Worm (Caenorhabditis elegans) whole organism, L3 larva: ENCODE measurements around the gene C54E10.11.

ENCODE experiments used
- R02D3.7 ChIP-seq: fragments of 150-350 bp; optimal IDR thresholded peaks from 2 replicates; lab custom pipeline; 2014; ENCODE audit warnings: missing biosample characterization, missing genetic modification characterization
- aly-2 ChIP-seq: fragments of 150-350 bp; optimal IDR thresholded peaks from 2 replicates; lab custom pipeline; 2014; ENCODE audit warnings: missing biosample characterization, missing genetic modification characterization
- ama-1 ChIP-seq: fragments of 150-350 bp; optimal IDR thresholded peaks from 2 replicates; lab custom pipeline; 2018
- ceh-16 ChIP-seq: sonication (generic microtip); optimal IDR thresholded peaks from 2 replicates; lab custom pipeline; 2017; ENCODE audit warnings: missing biosample characterization, missing genetic modification characterization
- ceh-28 ChIP-seq: fragments of 150-350 bp; optimal IDR thresholded peaks from 2 replicates; lab custom pipeline; 2014; ENCODE audit warnings: missing biosample characterization, missing genetic modification reagents, missing genetic modification characterization
- ceh-82 ChIP-seq: fragments of 150-350 bp; optimal IDR thresholded peaks from 2 replicates; lab custom pipeline; 2014; ENCODE audit warnings: missing biosample characterization, missing genetic modification characterization
- ceh-9 ChIP-seq: sonication (generic microtip); optimal IDR thresholded peaks from 2 replicates; lab custom pipeline; 2018; ENCODE audit warnings: missing biosample characterization, missing genetic modification characterization
- daf-12 ChIP-seq: fragments of 150-350 bp; optimal IDR thresholded peaks from 2 replicates; lab custom pipeline; 2014; ENCODE audit warnings: missing biosample characterization, missing genetic modification reagents, missing genetic modification characterization
- egl-27 ChIP-seq: sonication (generic microtip); optimal IDR thresholded peaks from 4 replicates; lab custom pipeline; 2017; ENCODE audit warnings: missing biosample characterization, missing genetic modification reagents, missing genetic modification characterization
- egl-5 ChIP-seq: fragments of 150-350 bp; optimal IDR thresholded peaks from 2 replicates; lab custom pipeline; 2017; ENCODE audit warnings: missing biosample characterization, missing genetic modification reagents, missing genetic modification characterization, inconsistent platforms
- elt-1 ChIP-seq: fragments of 150-350 bp; optimal IDR thresholded peaks from 2 replicates; lab custom pipeline; 2014; ENCODE audit warnings: missing biosample characterization, missing genetic modification characterization
- elt-2 ChIP-seq: sonication (generic microtip); optimal IDR thresholded peaks from 2 replicates; lab custom pipeline; 2016; ENCODE audit warnings: missing genetic modification reagents, mild to moderate bottlenecking, missing genetic modification characterization, missing compliant biosample characterization
- fkh-10 ChIP-seq: sonication (generic microtip); optimal IDR thresholded peaks from 2 replicates; lab custom pipeline; 2017; ENCODE audit warnings: missing biosample characterization, missing genetic modification reagents, missing genetic modification characterization
- fkh-2 ChIP-seq: fragments of 150-350 bp; optimal IDR thresholded peaks from 2 replicates; lab custom pipeline; 2014; ENCODE audit warnings: missing biosample characterization, missing genetic modification reagents, missing genetic modification characterization
- hmg-11 ChIP-seq: sonication (generic microtip); optimal IDR thresholded peaks from 2 replicates; lab custom pipeline; 2016; ENCODE audit warnings: missing genetic modification characterization, missing compliant biosample characterization
- jun-1 ChIP-seq: fragments of 150-350 bp; optimal IDR thresholded peaks from 2 replicates; lab custom pipeline; 2014; ENCODE audit warnings: missing biosample characterization, missing genetic modification reagents, missing genetic modification characterization
- lin-15B ChIP-seq: fragments of 150-350 bp; optimal IDR thresholded peaks from 2 replicates; lab custom pipeline; 2014; ENCODE audit warnings: missing biosample characterization, missing genetic modification characterization
- lin-39 ChIP-seq: fragments of 150-350 bp; optimal IDR thresholded peaks from 2 replicates; lab custom pipeline; 2018; ENCODE audit warnings: missing biosample characterization, missing genetic modification reagents, missing genetic modification characterization
- mml-1 ChIP-seq: fragments of 150-350 bp; sonication (generic microtip); optimal IDR thresholded peaks from 3 replicates; lab custom pipeline; 2014; ENCODE audit warnings: missing biosample characterization, missing genetic modification characterization
- nfya-1 ChIP-seq: sonication (generic microtip); optimal IDR thresholded peaks from 2 replicates; lab custom pipeline; 2017; ENCODE audit warnings: missing genetic modification characterization, mild to moderate bottlenecking, missing compliant biosample characterization, antibody characterized with exemption, moderate library complexity; ENCODE audit not compliant: insufficient read depth
- nhr-11 ChIP-seq: fragments of 150-350 bp; optimal IDR thresholded peaks from 2 replicates; lab custom pipeline; 2014; ENCODE audit warnings: missing biosample characterization, missing genetic modification characterization
- nhr-23 ChIP-seq: fragments of 150-350 bp; optimal IDR thresholded peaks from 2 replicates; lab custom pipeline; 2014; ENCODE audit warnings: missing biosample characterization, missing genetic modification reagents, missing genetic modification characterization
- nhr-237 ChIP-seq: fragments of 150-350 bp; optimal IDR thresholded peaks from 2 replicates; lab custom pipeline; 2014; ENCODE audit warnings: missing biosample characterization, missing genetic modification characterization
- nhr-25 ChIP-seq: sonication (generic microtip); optimal IDR thresholded peaks from 2 replicates; lab custom pipeline; 2017; ENCODE audit warnings: missing biosample characterization, missing genetic modification characterization
- nhr-28 ChIP-seq: fragments of 150-350 bp; optimal IDR thresholded peaks from 2 replicates; lab custom pipeline; 2014; ENCODE audit warnings: missing biosample characterization, missing genetic modification characterization
- nhr-76 ChIP-seq: fragments of 150-350 bp; sonication (generic microtip); optimal IDR thresholded peaks from 5 replicates; lab custom pipeline; 2014; ENCODE audit warnings: missing biosample characterization, missing genetic modification characterization
- nhr-77 ChIP-seq: fragments of 150-350 bp; optimal IDR thresholded peaks from 2 replicates; lab custom pipeline; 2014; ENCODE audit warnings: missing biosample characterization, missing genetic modification characterization
- pha-4 ChIP-seq: fragments of 150-350 bp; optimal IDR thresholded peaks from 2 replicates; lab custom pipeline; 2014; ENCODE audit warnings: missing biosample characterization, missing genetic modification reagents, missing genetic modification characterization
- pqm-1 ChIP-seq: fragments of 150-350 bp; optimal IDR thresholded peaks from 2 replicates; lab custom pipeline; 2017; ENCODE audit warnings: missing biosample characterization, missing genetic modification characterization, inconsistent platforms
- skn-1 ChIP-seq: fragments of 150-350 bp; optimal IDR thresholded peaks from 2 replicates; lab custom pipeline; 2014; ENCODE audit warnings: missing biosample characterization, missing genetic modification characterization
- tbx-2 ChIP-seq: sonication (generic microtip); optimal IDR thresholded peaks from 2 replicates; lab custom pipeline; 2016; ENCODE audit warnings: mild to moderate bottlenecking, missing genetic modification characterization, missing compliant biosample characterization
- unc-39 ChIP-seq: sonication (generic microtip); optimal IDR thresholded peaks from 4 replicates; lab custom pipeline; 2017; ENCODE audit warnings: missing biosample characterization, missing genetic modification characterization
- unc-62 ChIP-seq: fragments of 150-350 bp; sonication (generic microtip); optimal IDR thresholded peaks from 4 replicates; lab custom pipeline; 2014; ENCODE audit warnings: missing biosample characterization, missing genetic modification reagents, missing genetic modification characterization
- ztf-11 ChIP-seq: fragments of 150-350 bp; optimal IDR thresholded peaks from 2 replicates; lab custom pipeline; 2014; ENCODE audit warnings: missing biosample characterization, missing genetic modification characterization

C54E10.11 gene

DNA sequence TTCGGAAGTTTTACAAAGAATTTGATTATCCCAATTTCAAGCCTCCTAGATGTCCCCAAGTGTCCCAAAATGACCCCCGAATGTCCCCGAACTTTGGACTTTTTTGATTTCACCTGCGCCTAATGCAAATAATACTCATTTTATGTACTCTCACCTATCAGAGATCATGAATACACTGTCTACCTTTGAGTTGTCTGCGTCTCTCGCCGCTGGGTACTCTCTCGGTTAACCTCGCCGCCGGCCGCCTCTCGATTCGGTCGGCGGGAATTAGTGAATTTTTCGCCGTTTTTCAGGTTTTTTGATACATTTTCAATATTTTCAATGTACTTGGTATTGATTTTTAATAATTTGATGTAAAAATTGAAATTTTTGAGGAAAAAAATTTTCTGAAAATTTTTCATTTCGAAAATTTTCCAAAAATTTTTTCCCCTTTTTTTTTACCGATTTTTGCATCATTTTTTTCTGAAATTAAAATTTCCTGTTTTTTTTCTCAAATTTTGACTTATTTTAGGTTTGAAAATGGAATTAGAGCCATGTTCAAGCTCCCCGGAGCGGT is 36.9 kb upstream of the C54E10.11 start, which contains the start of gene nhr-65:
TSS of gene nhr-65 (plus strand) at position 506 of the 556 bp plus-strand sequence.
- TF ChIP-seq R02D3.7 (tag; lab: Kevin White, UChicago) (no peak), hmg-11 (peak; percentile 25), pqm-1 (tag; lab: Kevin White, UChicago) (peak; percentile 54), pha-4 (tag; lab: Kevin White, UChicago) (peak; percentile 62), nhr-25 (no peak), egl-5 (tag; lab: Kevin White, UChicago) (no peak), elt-2 (tag; lab: Kevin White, UChicago) (peak; percentile 61), fkh-2 (tag; lab: Kevin White, UChicago) (no peak), nfya-1 (tag; lab: Kevin White, UChicago) (peak; percentile 21)

DNA sequence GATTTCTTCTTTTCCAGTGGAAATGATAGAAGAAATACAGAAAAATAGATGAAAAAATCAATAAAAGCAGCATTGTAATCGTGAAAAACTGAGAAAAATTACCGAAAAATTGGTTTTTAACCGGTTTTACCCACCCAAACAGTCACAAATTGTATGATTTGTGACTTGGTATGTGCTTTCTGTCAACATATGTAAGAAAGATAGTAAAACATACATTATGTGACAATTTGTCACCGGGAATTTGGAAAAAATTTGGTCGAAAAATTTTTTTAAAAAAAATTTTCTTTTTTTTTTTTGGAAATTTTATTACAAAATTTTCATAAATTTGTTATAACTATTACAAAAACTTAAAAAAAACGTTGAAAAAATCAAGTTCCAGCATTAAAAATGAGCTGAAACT is 35.1 kb upstream of the C54E10.11 start, which contains the start of gene cyp-33D3:
TSS of gene cyp-33D3 (minus strand) at position 101 of the 400 bp plus-strand sequence.
- no peak for TF ChIP-seq pha-4 (tag; lab: Kevin White, UChicago)
- no peak for TF ChIP-seq nhr-11 (tag; lab: Kevin White, UChicago)
- TF ChIP-seq jun-1, result no peak
- no peak for TF ChIP-seq unc-39
- TF ChIP-seq nhr-77 (tag; lab: Kevin White, UChicago), result no peak
- no peak for TF ChIP-seq ceh-28 (tag; lab: Kevin White, UChicago)
- no peak for TF ChIP-seq ceh-82 (tag; lab: Kevin White, UChicago)
- no peak for TF ChIP-seq nhr-25
- no peak for TF ChIP-seq egl-5 (tag; lab: Kevin White, UChicago)
- TF ChIP-seq fkh-10, result no peak
- no peak for TF ChIP-seq nhr-28 (tag; lab: Kevin White, UChicago)
- TF ChIP-seq elt-1, result no peak
- TF ChIP-seq ceh-9, result no peak
- no peak for TF ChIP-seq unc-62 (GFP tag; lab: Kevin White, UChicago)
- no peak for TF ChIP-seq elt-2 (tag; lab: Kevin White, UChicago)

DNA sequence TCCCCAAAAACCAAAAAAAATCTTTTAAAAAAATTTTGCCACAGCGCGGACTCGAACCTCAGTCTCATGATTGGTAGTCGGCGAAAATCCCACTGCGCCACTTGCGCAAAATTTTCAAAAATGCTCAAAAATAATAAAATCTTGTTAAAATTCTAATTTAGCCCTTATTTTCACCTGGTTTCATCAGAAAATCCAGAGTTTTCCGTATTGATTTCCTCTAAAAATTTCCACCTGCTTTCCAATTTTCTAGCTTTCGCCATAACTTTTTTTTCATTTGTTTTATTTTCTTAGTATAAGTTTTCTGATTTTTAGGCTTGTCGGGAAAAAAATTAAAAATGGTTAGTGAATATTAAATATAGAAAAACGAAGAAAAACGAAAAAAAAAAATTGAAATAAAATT is 25.4 kb upstream of the C54E10.11 start:
- TF ChIP-seq ceh-82 (tag; lab: Kevin White, UChicago) (no peak), aly-2 (tag; lab: Kevin White, UChicago) (no peak)

DNA sequence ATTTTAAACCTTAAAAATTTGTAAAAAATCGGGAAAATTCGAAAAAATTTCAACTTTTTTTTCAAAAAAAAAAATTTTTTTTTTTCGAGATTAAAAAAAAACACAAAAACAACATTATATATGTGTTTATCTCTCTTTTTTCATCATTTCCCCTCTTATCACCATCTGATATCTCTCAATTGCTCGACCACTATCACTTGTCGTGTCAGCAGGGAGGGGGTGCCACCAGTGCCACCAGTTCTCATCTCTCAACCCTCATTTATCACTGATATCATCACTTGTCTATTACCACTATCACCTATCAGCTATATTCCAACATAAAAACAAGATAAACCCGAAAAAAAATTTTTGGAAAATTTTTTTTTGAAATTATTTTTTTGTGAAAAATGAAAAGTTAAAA is 24.5 kb upstream of the C54E10.11 start:
- TF ChIP-seq lin-15B (tag; lab: Kevin White, UChicago), result no peak
- TF ChIP-seq elt-2 (tag; lab: Kevin White, UChicago), result peak; percentile 87
- TF ChIP-seq pqm-1 (tag; lab: Kevin White, UChicago), result peak; percentile 33
- no peak for TF ChIP-seq jun-1
- no peak for TF ChIP-seq nhr-76
- no peak for TF ChIP-seq nhr-237
- no peak for TF ChIP-seq nhr-11 (tag; lab: Kevin White, UChicago)
- no peak for TF ChIP-seq fkh-10
- no peak for TF ChIP-seq fkh-2 (tag; lab: Kevin White, UChicago)

DNA sequence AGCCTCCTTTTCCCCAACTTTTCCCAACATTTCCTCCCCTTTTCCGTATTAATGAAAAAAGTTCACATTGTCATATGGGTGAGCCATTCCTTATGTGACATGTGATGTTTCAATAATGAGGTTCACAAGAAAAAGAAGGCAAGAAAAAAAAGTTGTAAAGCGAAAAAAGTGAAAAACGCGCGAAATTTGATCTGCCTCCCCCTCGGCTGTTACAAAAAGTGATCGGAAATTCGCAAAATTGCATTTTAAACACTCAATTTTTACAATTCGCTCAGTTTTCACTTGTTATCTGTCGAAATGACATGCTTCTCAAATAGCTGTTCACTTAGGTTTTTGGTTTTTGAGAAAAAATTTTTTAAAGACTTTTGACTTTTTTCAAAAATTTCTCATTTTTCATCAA is 19.6 kb upstream of the C54E10.11 start:
- no peak for TF ChIP-seq ceh-9
- TF ChIP-seq tbx-2 (tag; lab: Kevin White, UChicago), result no peak
- TF ChIP-seq fkh-10, result peak; percentile 92
- TF ChIP-seq hmg-11, result no peak
- TF ChIP-seq ama-1 (lab: Kevin White, UChicago), result no peak
- no peak for TF ChIP-seq daf-12 (tag; lab: Kevin White, UChicago)
- TF ChIP-seq mml-1 (tag; lab: Kevin White, UChicago), result no peak
- no peak for TF ChIP-seq nhr-76
- TF ChIP-seq ztf-11 (tag; lab: Kevin White, UChicago), result no peak

DNA sequence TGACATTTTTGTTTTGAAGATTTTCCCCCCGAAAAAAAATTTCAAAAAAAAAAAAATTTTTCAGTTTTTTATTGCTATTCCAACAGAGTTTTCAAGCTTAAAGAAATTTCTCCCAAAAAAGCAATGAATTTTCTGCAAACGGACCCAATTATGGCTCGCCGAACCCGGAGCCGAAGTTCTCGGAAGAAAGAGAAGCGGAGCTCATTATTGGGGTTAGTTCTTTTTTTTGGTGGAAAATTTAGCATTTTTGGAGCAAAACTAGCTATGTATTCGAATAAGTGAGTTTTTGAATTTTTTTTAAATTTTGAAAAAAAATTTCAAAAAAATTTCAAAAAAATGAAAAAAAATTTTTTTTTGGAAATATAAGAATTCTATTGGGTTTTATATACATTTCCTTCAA is 17.7 kb upstream of the C54E10.11 start, which contains the start of gene ncs-5:
TSS of gene ncs-5 (plus strand) at position 124 of the 400 bp plus-strand sequence.
- TF ChIP-seq ceh-16 (tag; lab: Kevin White, UChicago), result no peak
- TF ChIP-seq ceh-82 (tag; lab: Kevin White, UChicago), result no peak
- TF ChIP-seq R02D3.7 (tag; lab: Kevin White, UChicago), result no peak
- no peak for TF ChIP-seq ztf-11 (tag; lab: Kevin White, UChicago)
- TF ChIP-seq elt-2 (tag; lab: Kevin White, UChicago), result no peak
- TF ChIP-seq skn-1 (tag; lab: Kevin White, UChicago), result no peak
- TF ChIP-seq lin-39 (tag; lab: Kevin White, UChicago), result no peak
- TF ChIP-seq jun-1, result no peak
- no peak for TF ChIP-seq nhr-23 (tag; lab: Kevin White, UChicago)
- TF ChIP-seq elt-1, result no peak
- TF ChIP-seq egl-27 (tag; lab: Kevin White, UChicago), result no peak
- no peak for TF ChIP-seq unc-62 (GFP tag; lab: Kevin White, UChicago)
